Worm (Caenorhabditis elegans): ENCODE results near the gene gld-3.
A peak's percentile ranks its signal among the peaks of the same experiment; 100 is the strongest.
"Not testable (repeated sequence)": the region's sequence is repeated elsewhere in the genome, so short reads cannot be mapped to it uniquely, and the experiment has no call there.

Gene gld-3

DNA sequence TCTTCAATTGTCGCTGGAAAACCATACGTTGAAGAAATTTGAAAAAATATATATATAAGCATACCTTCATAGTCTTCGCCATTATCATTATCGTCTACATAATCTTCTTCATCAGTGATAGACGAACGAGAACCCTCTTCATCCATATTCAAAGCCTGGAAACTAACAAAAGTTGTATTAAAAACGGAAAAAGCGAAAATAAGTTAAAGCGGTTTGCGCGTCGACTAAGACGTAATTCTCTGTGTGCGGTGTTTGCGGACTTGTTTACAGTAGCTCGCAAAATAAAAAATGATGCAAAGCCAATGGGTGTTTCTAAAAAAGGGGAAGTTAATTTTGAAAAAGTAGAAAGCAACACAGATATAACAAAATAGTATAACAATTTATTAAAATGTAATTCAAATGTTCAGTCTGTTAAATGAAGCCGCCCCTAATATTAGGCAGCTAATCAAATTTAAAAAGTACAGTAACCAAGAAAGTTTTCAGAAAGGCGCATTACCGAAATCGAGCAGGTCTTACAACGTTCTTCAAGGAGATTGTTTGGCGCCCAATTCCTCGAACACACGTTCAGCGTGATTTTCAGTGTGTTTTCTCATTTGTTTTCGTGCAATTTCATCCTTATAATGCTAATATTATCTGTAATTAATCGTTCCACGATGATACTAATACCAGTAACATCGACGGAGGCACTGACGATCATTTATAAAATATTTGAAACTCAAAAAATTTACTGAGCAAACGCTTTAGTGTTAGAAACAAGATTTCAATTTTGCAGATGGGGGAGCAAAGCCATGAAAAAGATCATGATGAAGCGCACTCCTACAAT is at the start of gene gld-3, which contains the start of gene T07F8.4:
gld-3 (plus strand) TSS at position 773 of the 823 bp plus-strand sequence.
T07F8.4 (minus strand) TSS at position 162 of the 823 bp plus-strand sequence.
- no peak for TF ChIP-seq vab-7 (GFP tag; IDR thresholded peaks at IDR 0.05)
- no peak for TF ChIP-seq lin-13 (GFP tag; optimal IDR thresholded peaks at IDR 0.05)
- no peak for TF ChIP-seq arid-1 (GFP tag; conservative IDR thresholded peaks at IDR 0.05)
- TF ChIP-seq php-3 (GFP tag; IDR thresholded peaks at IDR 0.05) = no peak
- TF ChIP-seq unc-62 (GFP tag; optimal IDR thresholded peaks at IDR 0.05 in 1 of 2) = peak in 1 of 2 experiments; percentile 55
- no peak for TF ChIP-seq unc-62 (tag; optimal IDR thresholded peaks at IDR 0.05)
- TF ChIP-seq unc-130 (GFP tag; optimal IDR thresholded peaks at IDR 0.05) = peak; percentile 23
- TF ChIP-seq lin-38 (GFP tag; IDR thresholded peaks at IDR 0.05) = peak; percentile 43
- peak in 1 of 2 experiments; percentile 96 for TF ChIP-seq lsy-2 (tag; optimal IDR thresholded peaks at IDR 0.05)
- no peak for TF ChIP-seq daf-16 (GFP tag; optimal IDR thresholded peaks at IDR 0.05)
- peak; percentile 74 for TF ChIP-seq daf-16 (tag; optimal IDR thresholded peaks at IDR 0.05)

ce11 chrII:7084021-7084420 is 48.4 kb upstream of the gld-3 start, which contains the start of the genes T02G5.14 and T02G5.15:
T02G5.14 (plus strand) TSS chrII:7084321.
T02G5.15 (plus strand) TSS chrII:7084321.
- TF ChIP-seq daf-16 (GFP tag; optimal IDR thresholded peaks at IDR 0.05) = peak in 1 of 2 experiments; percentile 21
- not testable (repeated sequence) for TF ChIP-seq daf-16 (tag; optimal IDR thresholded peaks at IDR 0.05)

DNA sequence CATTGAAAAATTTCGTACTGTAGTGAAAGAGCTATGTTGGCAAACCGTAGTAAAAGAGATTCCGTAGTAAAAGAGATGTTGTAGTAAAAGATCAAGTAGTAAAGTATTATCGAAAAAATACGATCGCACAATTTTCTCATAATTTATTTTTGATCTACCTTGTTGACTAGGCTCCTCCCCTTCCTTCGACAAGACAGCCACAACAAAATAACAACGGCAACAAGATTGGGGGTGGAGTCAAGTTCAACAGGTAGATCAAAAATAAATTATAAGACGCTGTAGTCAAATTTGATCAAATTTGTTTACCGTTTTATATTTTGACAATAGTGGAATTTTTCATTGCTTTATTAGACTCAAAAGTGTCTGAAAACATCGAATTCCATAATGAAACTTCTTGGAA is 44.2 kb upstream of the gld-3 start:
- peak in 1 of 2 experiments; percentile 67 for TF ChIP-seq unc-62 (GFP tag; optimal IDR thresholded peaks at IDR 0.05 in 1 of 2)
- not testable (repeated sequence) for TF ChIP-seq unc-62 (tag; optimal IDR thresholded peaks at IDR 0.05)

- TF ChIP-seq hlh-30 (tag; optimal IDR thresholded peaks at IDR 0.05; ENCODE audit: insufficient read depth) = peak; percentile 37
- TF ChIP-seq mxl-2 (GFP tag; conservative IDR thresholded peaks at IDR 0.05) = no peak
- no peak for TF ChIP-seq dmd-8 (GFP tag; IDR thresholded peaks at IDR 0.05)
- no peak for TF ChIP-seq ama-1 (optimal IDR thresholded peaks at IDR 0.05)
Measured at ce11 chrII:7090085-7090484, 42.4 kb upstream of the gld-3 start.

- no peak for TF ChIP-seq nhr-48 (tag; optimal IDR thresholded peaks at IDR 0.05)
- TF ChIP-seq skn-1 (tag; optimal IDR thresholded peaks at IDR 0.05) = no peak
- no peak for TF ChIP-seq nhr-42 (GFP tag; IDR thresholded peaks at IDR 0.05)
- no peak for TF ChIP-seq daf-8 (GFP tag; IDR thresholded peaks at IDR 0.05)
- no peak for TF ChIP-seq F37D6.2 (tag; optimal IDR thresholded peaks at IDR 0.05)
Measured at ce11 chrII:7090852-7091251, 41.6 kb upstream of the gld-3 start.

- TF ChIP-seq T26A8.4 (GFP tag; IDR thresholded peaks at IDR 0.05) (no peak), hif-1 (tag; optimal IDR thresholded peaks at IDR 0.05) (no peak), dve-1 (tag; optimal IDR thresholded peaks at IDR 0.05; ENCODE audit: insufficient read depth) (no peak), spr-3 (GFP tag; optimal IDR thresholded peaks at IDR 0.05) (no peak), egl-43 (GFP tag; IDR thresholded peaks at IDR 0.05) (no peak), aha-1 (tag) (no peak), dmd-8 (GFP tag; IDR thresholded peaks at IDR 0.05) (no peak), lir-3 (tag; optimal IDR thresholded peaks at IDR 0.05) (no peak), attf-4 (tag; optimal IDR thresholded peaks at IDR 0.05) (no peak), fos-1 (tag; optimal IDR thresholded peaks at IDR 0.05) (no peak), dpl-1 (GFP tag; optimal IDR thresholded peaks at IDR 0.05) (no peak), Y48G9A.11 (GFP tag; IDR thresholded peaks at IDR 0.05) (no peak), Y105C5A.15 (GFP tag; IDR thresholded peaks at IDR 0.05) (no peak)
Measured at ce11 chrII:7093339-7093821, 39.1 kb upstream of the gld-3 start, which contains the start of gene T02G5.3. T02G5.3 (plus strand) TSS chrII:7093389.

All from whole organism, L4 larva.